Worm (Caenorhabditis elegans): ENCODE results near the gene hlh-26.

hlh-26 gene

ce11 chrII:5565082-5565623, 31.6 kb upstream of the hlh-26 start:
- TF ChIP-seq nfyb-1 (GFP tag; IDR thresholded peaks at IDR 0.05) (0 out of 2 replicates have a peak, but pooled peaks have one; percentile 41), pbrm-1 (GFP tag; IDR thresholded peaks at IDR 0.05) (peak; percentile 72; the same call in 1 of the 2 replicates), C06A6.2 (GFP tag; conservative IDR thresholded peaks at IDR 0.05) (no peak), attf-6 (GFP tag; IDR thresholded peaks at IDR 0.05) (peak; percentile 82; the same call in 1 of the 2 replicates), hmg-1.2 (GFP tag; IDR thresholded peaks at IDR 0.05) (peak; percentile 74), F10E7.11 (tag; optimal IDR thresholded peaks at IDR 0.05) (no peak), cebp-2 (GFP tag; IDR thresholded peaks at IDR 0.05) (0 out of 2 replicates have a peak, but pooled peaks have one; percentile 50), somi-1 (GFP tag; optimal IDR thresholded peaks at IDR 0.05) (no peak), die-1 (tag; optimal IDR thresholded peaks at IDR 0.05) (no peak), lin-26 (GFP tag; IDR thresholded peaks at IDR 0.05) (0 out of 2 replicates have a peak, but pooled peaks have one; percentile 56), lsy-27 (tag; optimal IDR thresholded peaks at IDR 0.05; ENCODE audit: borderline replicate concordance, insufficient read depth) (no peak), snpc-1.1 (tag; optimal IDR thresholded peaks at IDR 0.05; ENCODE audit: insufficient read depth) (peak; percentile 80), snpc-4 (GFP tag; optimal IDR thresholded peaks at IDR 0.05) (no peak), snpc-4 (tag; optimal IDR thresholded peaks at IDR 0.05) (peak in 2 of 4 experiments; percentile 75 to 91)

- TF ChIP-seq ztf-26 (tag; optimal IDR thresholded peaks at IDR 0.05), result no peak
- no peak for TF ChIP-seq Y79H2A.3 (GFP tag; conservative IDR thresholded peaks at IDR 0.05)
- no peak for TF ChIP-seq madf-3 (GFP tag; IDR thresholded peaks at IDR 0.05)
- no peak for TF ChIP-seq Y53G8AR.9 (GFP tag; conservative IDR thresholded peaks at IDR 0.05)
Observed at ce11 chrII:5561392-5561791, 27.9 kb upstream of the hlh-26 start, which contains the start of gene C17C3.3. TSS of gene C17C3.3 (plus strand) at chrII:5561737.

- no peak for TF ChIP-seq gei-17 (GFP tag; optimal IDR thresholded peaks at IDR 0.05)
- no peak for TF ChIP-seq snpc-1.3 (tag; optimal IDR thresholded peaks at IDR 0.05; ENCODE audit: insufficient read depth)
- TF ChIP-seq snpc-4 (GFP tag; optimal IDR thresholded peaks at IDR 0.05), result no peak
- TF ChIP-seq snpc-4 (tag; optimal IDR thresholded peaks at IDR 0.05), result peak in 1 of 4 experiments; percentile 7
- TF ChIP-seq sptf-2 (GFP tag; optimal IDR thresholded peaks at IDR 0.05), result no peak
- TF ChIP-seq nhr-80 (tag; optimal IDR thresholded peaks at IDR 0.05), result peak; percentile 55
Observed at ce11 chrII:5557134-5557533, 23.6 kb upstream of the hlh-26 start.

- TF ChIP-seq Y95B8A.8 (GFP tag; IDR thresholded peaks at IDR 0.05) (no peak), K12H6.12 (tag; optimal IDR thresholded peaks at IDR 0.05) (no peak), Y67H2A.10 (GFP tag; conservative IDR thresholded peaks at IDR 0.05) (no peak), hrde-1 (tag; optimal IDR thresholded peaks at IDR 0.05; ENCODE audit: borderline replicate concordance) (no peak), madf-6 (GFP tag; IDR thresholded peaks at IDR 0.05) (no peak), Y56A3A.18 (GFP tag; IDR thresholded peaks at IDR 0.05) (no peak), madf-3 (GFP tag; IDR thresholded peaks at IDR 0.05) (no peak), nfya-1 (tag; optimal IDR thresholded peaks at IDR 0.05; ENCODE audit: borderline replicate concordance, insufficient read depth) (no peak), ekl-4 (GFP tag; IDR thresholded peaks at IDR 0.05) (no peak), sea-2 (GFP tag; IDR thresholded peaks at IDR 0.05) (no peak), F22D6.2 (tag; optimal IDR thresholded peaks at IDR 0.05) (no peak), dpff-1 (tag; optimal IDR thresholded peaks at IDR 0.05) (no peak), hlh-12 (tag; optimal IDR thresholded peaks at IDR 0.05) (no peak), tbp1 (GFP tag; optimal IDR thresholded peaks at IDR 0.05) (no peak), F55B11.4 (tag; optimal IDR thresholded peaks at IDR 0.05; ENCODE audit: borderline replicate concordance, insufficient read depth) (no peak), nfya-2 (GFP tag; IDR thresholded peaks at IDR 0.05) (no peak)
Observed at ce11 chrII:5556431-5556830, 22.9 kb upstream of the hlh-26 start, which contains the start of gene ins-11. TSS of gene ins-11 (plus strand) at chrII:5556731.
